Worm (Caenorhabditis elegans) whole organism, L4 larva: Measurements from ENCODE around the gene fbxa-39.
A peak's percentile ranks its signal among the peaks of the same experiment; 100 is the strongest.

Experiments
- D1046.2 ChIP-seq: fragments of 200-800 bp; sonication (Bioruptor generic); IDR thresholded peaks from 2 replicates; pipeline ENCODE4 v1.3.6; 2022; ENCODE audit warnings: missing genetic modification characterization, missing compliant biosample characterization
- F10B5.3 ChIP-seq: sonication (generic microtip); optimal IDR thresholded peaks from 2 replicates; lab custom pipeline; 2016; ENCODE audit warnings: mild to moderate bottlenecking, missing genetic modification characterization, missing compliant biosample characterization
- F37D6.2 ChIP-seq: sonication (generic microtip); optimal IDR thresholded peaks from 2 replicates; lab custom pipeline; 2016; ENCODE audit warnings: mild to moderate bottlenecking, missing genetic modification characterization, missing compliant biosample characterization
- F44E2.7 ChIP-seq: fragments of 200-800 bp; sonication (Bioruptor generic); IDR thresholded peaks from 2 replicates; pipeline ENCODE4 v2.1.2; 2022; ENCODE audit warnings: missing genetic modification characterization, missing compliant biosample characterization
- T20F7.1 ChIP-seq: fragments of 200-800 bp; sonication (Bioruptor generic); optimal IDR thresholded peaks from 2 replicates; lab custom pipeline; 2018; ENCODE audit warnings: mild to moderate bottlenecking, missing genetic modification characterization, missing compliant biosample characterization
- Y105C5A.15 ChIP-seq: fragments of 200-800 bp; sonication (Bioruptor generic); IDR thresholded peaks from 2 replicates; pipeline ENCODE4 v1.3.6; 2022; ENCODE audit warnings: missing genetic modification characterization, missing compliant biosample characterization
- ama-1 ChIP-seq: fragments of 150-350 bp; optimal IDR thresholded peaks from 2 replicates; lab custom pipeline; 2014; ENCODE audit warnings: inconsistent platforms, mixed read lengths
- ceh-28 ChIP-seq: fragments of 150-350 bp; optimal IDR thresholded peaks from 2 replicates; lab custom pipeline; 2014; ENCODE audit warnings: missing biosample characterization, missing genetic modification reagents, missing genetic modification characterization
- daf-19 ChIP-seq: fragments of 200-800 bp; sonication (Bioruptor generic); conservative IDR thresholded peaks from 2 replicates; pipeline ENCODE4 v1.3.6; 2022; ENCODE audit warnings: missing genetic modification characterization, missing compliant biosample characterization
- daf-8 ChIP-seq: fragments of 200-800 bp; sonication (Bioruptor generic); IDR thresholded peaks from 2 replicates; pipeline ENCODE4 v1.3.6; 2022; ENCODE audit warnings: missing genetic modification characterization, missing compliant biosample characterization
- hlh-30 ChIP-seq: sonication (generic microtip); optimal IDR thresholded peaks from 2 replicates; lab custom pipeline; 2017; ENCODE audit warnings: antibody characterized with exemption, mild to moderate bottlenecking, missing genetic modification characterization, missing compliant biosample characterization; ENCODE audit not compliant: insufficient read depth
- hmg-1.1 ChIP-seq: fragments of 200-800 bp; sonication (Bioruptor generic); IDR thresholded peaks from 2 replicates; pipeline ENCODE4 v1.3.6; 2022; ENCODE audit warnings: missing genetic modification reagents, missing genetic modification characterization, missing compliant biosample characterization
- lin-1 ChIP-seq: fragments of 200-800 bp; sonication (Bioruptor generic); IDR thresholded peaks from 2 replicates; pipeline ENCODE4 v1.3.6; 2022; ENCODE audit warnings: missing genetic modification reagents, missing genetic modification characterization, missing compliant biosample characterization
- lin-13 ChIP-seq: fragments of 150-350 bp; optimal IDR thresholded peaks from 2 replicates; lab custom pipeline; 2014; ENCODE audit warnings: missing biosample characterization, missing genetic modification reagents, missing genetic modification characterization
- lin-38 ChIP-seq: fragments of 200-800 bp; sonication (Bioruptor generic); IDR thresholded peaks from 2 replicates; pipeline ENCODE4 v1.3.6; 2022; ENCODE audit warnings: missing genetic modification reagents, missing genetic modification characterization, missing compliant biosample characterization
- lir-3 ChIP-seq: sonication (generic microtip); optimal IDR thresholded peaks from 2 replicates; lab custom pipeline; 2016; ENCODE audit warnings: mild to moderate bottlenecking, missing genetic modification characterization, missing compliant biosample characterization
- mep-1 ChIP-seq: fragments of 150-350 bp; sonication (generic microtip); optimal IDR thresholded peaks from 3 replicates; lab custom pipeline; 2014; ENCODE audit warnings: missing biosample characterization, missing genetic modification characterization
- nhr-111 ChIP-seq: fragments of 200-800 bp; sonication (Bioruptor generic); optimal IDR thresholded peaks from 2 replicates; lab custom pipeline; 2018; ENCODE audit warnings: mild to moderate bottlenecking, missing genetic modification characterization, missing compliant biosample characterization
- nhr-28 ChIP-seq: fragments of 150-350 bp; optimal IDR thresholded peaks from 2 replicates; lab custom pipeline; 2014; ENCODE audit warnings: missing biosample characterization, missing genetic modification characterization
- nhr-76 ChIP-seq: fragments of 150-350 bp; optimal IDR thresholded peaks from 2 replicates; lab custom pipeline; 2014; ENCODE audit warnings: missing biosample characterization, missing genetic modification characterization
- pha-4 ChIP-seq, 2 experiments: fragments of 150-350 bp in 1 of 2; fragments of 200-800 bp in 1 of 2; sonication (Bioruptor generic) in 1 of 2; IDR thresholded peaks in 1 of 2; optimal IDR thresholded peaks in 1 of 2; 2 replicates each; pipeline versions ENCODE4 v1.3.6 to Lab custom; 2014 to 2022; ENCODE audit warnings: missing genetic modification characterization in 2 of 2, missing genetic modification reagents in 2 of 2, missing biosample characterization in 1 of 2, missing compliant biosample characterization in 1 of 2
- pqm-1 ChIP-seq: sonication (generic microtip); optimal IDR thresholded peaks from 2 replicates; lab custom pipeline; 2017; ENCODE audit warnings: missing biosample characterization, missing genetic modification characterization
- rbr-2 ChIP-seq: sonication (generic microtip); optimal IDR thresholded peaks from 2 replicates; lab custom pipeline; 2016; ENCODE audit warnings: missing genotype, missing genetic modification characterization, missing compliant biosample characterization
- saeg-2 ChIP-seq: fragments of 200-800 bp; sonication (Bioruptor generic); IDR thresholded peaks from 2 replicates; pipeline ENCODE4 v1.3.6; 2022; ENCODE audit warnings: missing genetic modification reagents, missing genetic modification characterization, missing compliant biosample characterization
- set-16 ChIP-seq: fragments of 200-800 bp; sonication (Bioruptor generic); IDR thresholded peaks from 2 replicates; pipeline ENCODE4 v1.3.6; 2022; ENCODE audit warnings: missing genetic modification reagents, missing genetic modification characterization, missing compliant biosample characterization
- snpc-4 ChIP-seq: fragments of 150-350 bp; optimal IDR thresholded peaks from 2 replicates; lab custom pipeline; 2014; ENCODE audit warnings: missing biosample characterization, missing genetic modification characterization
- tra-1 ChIP-seq: fragments of 200-800 bp; sonication (Bioruptor generic); IDR thresholded peaks from 2 replicates; pipeline ENCODE4 v1.3.6; 2022; ENCODE audit warnings: missing genetic modification reagents, missing genetic modification characterization, missing compliant biosample characterization
- zfp-3 ChIP-seq: fragments of 200-800 bp; sonication (Bioruptor generic); conservative IDR thresholded peaks from 2 replicates; pipeline ENCODE4 v1.3.6; 2022; ENCODE audit warnings: missing genetic modification reagents, missing genetic modification characterization, missing compliant biosample characterization
- zip-11 ChIP-seq: fragments of 200-800 bp; sonication (Bioruptor generic); IDR thresholded peaks from 2 replicates; pipeline ENCODE4 v1.3.6; 2022; ENCODE audit warnings: missing genetic modification characterization, missing compliant biosample characterization

Gene fbxa-39

DNA sequence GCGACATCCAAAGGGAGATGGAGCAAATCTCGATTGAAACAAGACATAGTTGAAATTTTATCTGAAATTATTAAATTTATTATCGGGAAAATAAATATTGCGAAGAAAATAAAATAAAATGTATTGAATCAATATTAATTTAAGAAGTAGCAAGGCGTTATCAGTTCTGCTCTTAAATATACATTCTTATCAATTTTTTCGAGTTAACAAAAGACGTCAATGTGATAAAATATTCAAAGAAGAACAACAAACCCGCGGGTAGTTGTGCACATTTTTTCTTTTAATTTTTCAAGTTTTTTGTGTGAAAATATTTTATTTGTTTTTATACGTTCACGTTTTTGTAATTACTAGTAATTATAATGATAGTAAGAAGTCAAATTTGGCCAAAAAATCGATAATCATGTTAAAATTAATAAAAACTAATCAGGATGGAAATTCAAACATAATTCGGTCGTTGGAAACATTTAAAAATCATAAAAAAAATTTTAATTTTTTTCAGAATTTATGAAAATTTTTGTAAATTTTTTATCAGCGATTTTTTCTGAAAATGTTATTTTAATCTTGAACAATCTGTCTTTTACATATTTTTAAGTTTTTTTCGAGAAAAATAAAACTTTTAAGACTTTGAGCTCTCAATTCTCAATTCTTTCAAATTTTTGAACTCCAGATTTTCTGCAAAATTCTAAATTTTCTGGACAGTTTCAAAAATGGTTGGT, 6.7 kb upstream of the fbxa-39 start, which contains the start of gene fbxa-9:
TSS of gene fbxa-9 (plus strand) at position 666 of the 716 bp plus-strand sequence.
- TF ChIP-seq D1046.2 (GFP tag; lab: Robert Waterston, UW), result no peak
- no peak for TF ChIP-seq T20F7.1 (GFP tag; lab: Kevin White, UChicago)
- no peak for TF ChIP-seq nhr-76 (tag; lab: Kevin White, UChicago)
- no peak for TF ChIP-seq tra-1 (GFP tag; lab: Robert Waterston, UW)
- TF ChIP-seq saeg-2 (GFP tag; lab: Robert Waterston, UW), result no peak
- TF ChIP-seq set-16 (GFP tag; lab: Robert Waterston, UW), result no peak
- TF ChIP-seq snpc-4 (tag; lab: Kevin White, UChicago), result no peak
- TF ChIP-seq nhr-28 (tag; lab: Kevin White, UChicago), result peak; percentile 42
- no peak for TF ChIP-seq rbr-2 (tag; lab: Kevin White, UChicago)
- TF ChIP-seq hmg-1.1 (GFP tag; lab: Robert Waterston, UW), result no peak
- peak; percentile 55 for TF ChIP-seq pqm-1 (tag; lab: Kevin White, UChicago)
- no peak for TF ChIP-seq ceh-28
- TF ChIP-seq mep-1 (tag; lab: Kevin White, UChicago), result no peak
- no peak for TF ChIP-seq ama-1 (lab: Kevin White, UChicago)
- TF ChIP-seq lin-1 (GFP tag; lab: Robert Waterston, UW), result no peak
- no peak for TF ChIP-seq F10B5.3 (tag; lab: Kevin White, UChicago)
- TF ChIP-seq zfp-3 (GFP tag; lab: Robert Waterston, UW), result no peak

DNA sequence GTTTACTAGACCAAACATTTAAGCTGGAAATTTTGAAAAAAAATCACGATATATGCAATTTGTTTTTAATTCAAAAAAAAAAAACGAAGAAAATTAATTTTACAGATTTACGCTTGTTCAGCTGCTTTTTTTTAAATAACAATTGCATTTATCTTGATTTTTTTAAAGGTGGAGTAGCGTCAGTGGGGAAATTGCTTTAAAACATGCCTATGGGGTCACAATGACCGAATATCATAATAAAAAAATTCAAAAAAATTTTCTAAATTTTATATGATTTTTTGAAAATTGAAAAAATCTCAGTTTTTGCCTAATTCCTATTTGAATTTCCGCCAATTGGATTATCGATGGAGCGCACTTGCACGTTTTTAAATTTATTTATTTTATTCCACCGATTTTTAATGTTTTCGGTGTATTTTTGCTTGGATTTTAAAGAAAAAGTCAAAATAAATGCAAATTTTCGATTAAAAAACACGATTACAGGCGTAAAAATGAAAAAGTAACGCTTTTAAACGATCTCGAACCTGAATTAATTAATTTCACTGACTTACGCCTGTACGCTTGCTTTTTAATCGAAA, 1.7 kb upstream of the fbxa-39 start:
- TF ChIP-seq lin-38, result peak; percentile 67
- TF ChIP-seq, all 104 proteins: peak for 1; not testable (repeated sequence) for 103

DNA sequence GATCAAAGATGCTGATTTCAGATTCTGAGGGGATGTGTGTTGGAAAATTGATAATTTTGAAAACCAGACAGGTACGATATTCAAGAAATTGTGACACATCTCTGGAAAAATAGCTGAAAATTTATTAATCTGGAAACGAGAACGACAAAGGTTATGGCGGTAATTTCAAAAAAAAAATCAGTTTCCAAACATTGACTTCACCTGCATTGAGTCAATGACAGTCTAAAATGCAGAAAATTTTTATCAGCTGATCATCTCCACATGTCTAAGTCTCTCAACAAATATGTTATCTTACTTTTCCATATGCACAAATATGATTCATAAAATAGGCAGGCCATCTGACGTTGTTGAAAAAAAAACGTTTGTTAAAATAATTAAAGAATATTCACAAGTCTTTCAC, 757 bp upstream of the fbxa-39 start, which contains the start of gene fbxa-48:
TSS of gene fbxa-48 (minus strand) at position 101 of the 400 bp plus-strand sequence.
- no peak for TF ChIP-seq F44E2.7 (GFP tag; lab: Robert Waterston, UW)
- TF ChIP-seq daf-8 (GFP tag; lab: Robert Waterston, UW), result no peak
- peak; percentile 5 for TF ChIP-seq pqm-1 (tag; lab: Kevin White, UChicago)

DNA sequence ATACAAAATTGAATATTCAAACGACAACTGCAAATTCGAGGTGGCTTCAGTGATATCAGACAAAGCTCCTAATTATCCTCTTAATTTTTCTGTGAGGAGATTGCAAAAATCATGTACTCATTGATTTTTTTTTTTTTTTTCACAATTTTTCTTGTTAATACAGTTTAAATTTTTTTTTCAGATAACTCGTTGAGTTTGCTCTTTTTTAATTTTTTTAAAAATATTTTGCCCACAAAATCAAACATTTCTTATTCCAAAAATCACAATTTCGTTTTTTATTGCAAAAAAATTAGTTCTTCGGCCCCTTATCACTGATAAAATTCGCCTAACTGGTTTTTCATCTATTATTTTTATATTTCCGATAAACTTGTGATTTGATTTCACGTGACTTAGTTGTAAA, 4.0 kb downstream of the fbxa-39 start, which contains the start of gene Y54F10BM.21:
TSS of gene Y54F10BM.21 (plus strand) at position 301 of the 400 bp plus-strand sequence.
- TF ChIP-seq rbr-2 (tag; lab: Kevin White, UChicago), result no peak
- TF ChIP-seq, all 104 proteins: peak for 0

DNA sequence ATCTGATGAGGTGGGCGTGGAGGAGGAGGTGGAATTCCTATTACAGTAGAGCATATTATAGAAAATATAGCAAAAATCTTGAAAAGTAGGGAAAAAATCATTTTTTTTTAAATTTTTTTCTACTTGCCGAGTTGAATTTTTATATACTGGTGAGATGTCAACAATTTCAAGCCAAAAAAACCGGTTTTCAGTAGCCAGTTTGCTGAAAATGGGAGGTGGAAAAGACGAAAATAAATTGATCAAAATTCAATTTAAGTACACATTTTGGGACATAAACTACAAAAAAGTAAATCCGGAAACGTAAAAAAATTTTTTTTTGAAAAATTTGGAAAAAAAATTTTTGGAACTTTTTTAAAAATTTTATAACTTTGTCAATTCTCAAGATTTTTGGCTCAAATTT, 6.6 kb downstream of the fbxa-39 start, which contains the start of gene Y54F10BM.23:
TSS of gene Y54F10BM.23 (minus strand) at position 101 of the 400 bp plus-strand sequence.
- TF ChIP-seq F37D6.2, result no peak
- no peak for TF ChIP-seq daf-19 (GFP tag; lab: Robert Waterston, UW)
- TF ChIP-seq zip-11 (GFP tag; lab: Robert Waterston, UW), result no peak
- no peak for TF ChIP-seq nhr-111 (GFP tag; lab: Kevin White, UChicago)
- no peak for TF ChIP-seq lin-13 (GFP tag; lab: Kevin White, UChicago)
- TF ChIP-seq Y105C5A.15 (GFP tag; lab: Robert Waterston, UW), result no peak
- TF ChIP-seq pha-4 (GFP tag; IDR thresholded peaks at IDR 0.05; lab: Robert Waterston, UW), result no peak
- no peak for TF ChIP-seq pha-4 (tag; optimal IDR thresholded peaks at IDR 0.05; lab: Kevin White, UChicago)

DNA sequence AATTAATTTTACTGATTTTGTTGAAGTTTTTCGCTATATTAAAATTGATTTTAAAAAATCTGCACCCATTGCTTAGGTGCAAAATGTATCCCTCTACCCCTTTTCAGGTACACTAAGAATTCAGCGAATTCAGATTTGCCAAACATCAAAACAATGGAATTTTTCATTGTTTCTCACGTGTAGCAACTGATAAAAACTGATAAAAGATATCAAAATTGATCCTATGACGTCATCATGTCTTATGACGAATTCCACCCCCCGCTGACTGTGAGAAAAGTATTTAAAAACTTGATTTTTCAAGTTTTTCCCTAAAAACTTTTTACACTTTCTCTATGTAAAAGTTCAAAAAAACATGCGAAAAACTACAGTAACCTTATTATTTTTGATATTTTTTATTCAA, 7.7 kb downstream of the fbxa-39 start, which contains the start of gene Y54F10BM.22:
TSS of gene Y54F10BM.22 (plus strand) at position 331 of the 400 bp plus-strand sequence.
- TF ChIP-seq lir-3 (tag; lab: Kevin White, UChicago) (no peak), hlh-30 (peak; percentile 3)
